Fruit fly (Drosophila melanogaster) ovary, adult (tissue): ENCODE results near the gene Ir94a.

ENCODE experiments used
- CG17801 ChIP-seq: fragments of 200-800 bp; optimal IDR thresholded peaks from 2 replicates; lab custom pipeline; 2019; ENCODE audit warnings: missing biosample characterization, mild to moderate bottlenecking, missing genetic modification characterization, moderate library complexity; ENCODE audit not compliant: partially characterized antibody

Gene Ir94a

DNA sequence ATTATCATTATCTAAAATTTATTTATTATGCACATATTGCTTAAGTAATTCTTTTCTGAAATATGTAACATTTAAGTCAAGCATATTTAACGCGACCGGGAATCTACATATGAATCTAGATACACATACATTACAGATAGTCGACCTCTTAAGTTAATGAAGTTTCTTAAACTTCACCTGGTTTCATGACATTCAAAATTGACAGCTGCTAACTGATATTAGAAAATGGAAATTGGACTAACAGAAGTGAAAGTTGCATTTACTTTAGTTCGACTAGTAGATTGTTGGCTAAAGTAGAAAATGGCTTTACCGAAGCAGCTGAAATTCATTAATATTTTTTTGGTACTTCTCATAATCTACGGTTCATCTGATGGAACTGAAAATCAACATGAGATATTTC lies at the start of gene Ir94a:
TSS of gene Ir94a (plus strand) at position 301 of the 400 bp plus-strand sequence.
- no peak for TF ChIP-seq CG17801 (GFP tag; lab: Kevin White, UChicago)

DNA sequence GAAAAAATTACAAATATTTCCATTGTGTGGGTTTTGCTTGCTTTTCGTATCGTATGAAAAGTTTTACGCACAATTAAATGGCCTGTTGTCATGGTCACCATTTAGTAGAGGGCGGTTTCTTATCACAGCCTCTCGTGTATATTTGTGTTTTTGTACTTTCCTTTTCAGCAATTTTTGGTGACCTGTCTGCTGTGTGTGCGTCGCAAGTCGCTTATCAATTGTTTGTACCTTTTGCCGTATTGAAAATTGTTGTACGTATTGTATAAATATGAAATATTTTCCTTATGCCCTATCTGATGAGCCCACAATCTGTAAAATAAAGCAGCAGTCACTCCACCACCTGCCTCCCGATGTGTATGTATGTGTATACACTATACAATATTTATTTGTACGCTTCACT lies 46.8 kb upstream of the Ir94a start:
- no peak for TF ChIP-seq CG17801 (GFP tag; lab: Kevin White, UChicago)

DNA sequence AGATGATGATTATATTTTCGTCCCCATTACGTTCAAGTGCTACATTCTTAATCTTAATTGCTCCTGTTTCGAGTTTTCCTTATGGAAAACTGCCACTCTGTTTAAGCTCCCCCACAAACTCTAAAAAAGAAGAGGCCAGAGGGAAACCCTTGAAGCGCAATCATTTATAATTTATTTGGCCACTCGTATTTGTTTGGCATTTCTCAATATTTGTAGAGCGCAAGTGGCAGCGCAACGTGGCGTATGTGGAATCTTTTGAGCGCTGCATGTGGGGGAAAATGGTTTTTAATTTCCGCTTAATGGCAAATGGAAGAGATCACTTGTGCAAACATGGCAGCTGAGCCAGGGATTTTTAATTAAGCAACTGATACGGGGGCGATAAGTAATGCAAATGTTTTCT lies 46.0 kb upstream of the Ir94a start:
- TF ChIP-seq CG17801 (GFP tag; lab: Kevin White, UChicago): no peak

DNA sequence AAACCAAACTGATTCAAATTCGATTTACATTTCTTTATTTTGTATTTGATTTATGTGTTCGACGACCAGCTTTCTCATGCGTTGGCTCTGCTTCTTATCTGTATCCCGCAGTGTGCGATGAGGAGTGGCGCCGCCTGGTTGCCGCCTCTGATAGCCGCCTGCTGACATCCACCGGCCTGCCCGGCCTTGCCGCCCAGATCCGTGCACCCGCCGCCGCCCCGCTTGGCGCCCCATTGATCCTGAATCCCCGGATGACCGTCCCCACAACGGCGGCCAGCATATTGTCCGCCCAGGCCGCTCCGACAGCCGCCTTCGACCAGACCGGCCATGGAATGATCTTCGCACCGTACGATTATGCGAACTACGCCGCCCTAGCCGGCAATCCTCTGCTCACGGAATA lies 41.6 kb upstream of the Ir94a start:
- no peak for TF ChIP-seq CG17801 (GFP tag; lab: Kevin White, UChicago)

DNA sequence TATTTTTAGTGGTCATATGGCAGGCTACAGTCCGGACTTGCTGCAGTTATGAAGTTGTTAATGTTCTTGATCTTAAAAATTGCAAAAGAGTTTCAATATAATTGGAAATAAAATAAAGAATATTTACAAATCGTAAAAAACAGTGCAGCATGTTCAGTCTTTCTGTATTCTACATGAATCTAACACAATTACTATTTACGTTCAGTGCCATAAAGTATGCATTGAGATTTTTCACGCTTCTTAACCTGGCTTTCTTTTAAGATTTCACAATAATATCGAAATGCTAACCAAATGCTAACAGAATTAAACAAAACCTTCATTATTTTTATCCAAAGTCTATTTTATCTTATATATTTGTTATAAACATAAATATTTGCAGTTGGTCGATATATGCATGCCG lies 40.7 kb upstream of the Ir94a start:
- no peak for TF ChIP-seq CG17801 (GFP tag; lab: Kevin White, UChicago)

DNA sequence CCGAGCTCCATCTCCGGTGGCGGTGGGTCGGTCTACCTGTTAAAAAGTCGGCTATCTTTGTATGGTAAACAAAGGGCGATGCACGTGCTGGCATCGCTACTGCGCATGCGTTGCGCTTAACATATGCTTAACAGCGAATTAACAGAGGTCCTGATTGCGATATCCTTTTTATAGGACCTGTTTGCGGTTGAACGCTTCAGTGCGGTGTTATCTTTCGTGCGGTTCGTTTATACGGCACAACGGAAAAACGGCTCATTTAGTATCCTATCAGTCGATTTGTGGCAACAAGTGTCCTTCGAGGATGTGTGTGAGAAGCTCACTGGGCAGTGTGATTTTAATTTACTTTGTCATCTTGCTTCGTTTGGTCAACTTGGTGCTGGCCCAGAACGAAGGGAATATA lies 33.1 kb upstream of the Ir94a start, which contains the start of gene CG13408:
TSS of gene CG13408 (plus strand) at position 222 of the 400 bp plus-strand sequence.
- no peak for TF ChIP-seq CG17801 (GFP tag; lab: Kevin White, UChicago)

DNA sequence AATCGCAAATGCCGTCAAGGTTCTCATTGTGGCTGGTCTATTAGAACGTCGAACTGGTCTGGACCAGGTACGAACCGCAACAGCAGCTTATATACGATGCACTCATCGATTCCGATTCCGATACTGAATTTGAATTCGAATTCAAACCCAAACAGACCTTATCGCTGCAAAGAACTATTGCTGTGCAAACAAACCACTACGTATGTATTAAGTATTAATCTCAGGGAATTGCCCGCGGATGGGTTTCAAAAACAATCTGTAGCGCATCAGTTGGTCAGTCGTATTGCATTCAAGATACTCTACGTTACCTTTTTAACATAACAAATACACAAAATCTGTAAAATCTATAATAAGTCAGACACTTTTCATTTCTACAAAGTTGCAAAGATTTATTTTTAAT lies 26.9 kb upstream of the Ir94a start, which contains the start of gene BomT3:
TSS of gene BomT3 (minus strand) at position 101 of the 400 bp plus-strand sequence.
- TF ChIP-seq CG17801 (GFP tag; lab: Kevin White, UChicago): no peak

DNA sequence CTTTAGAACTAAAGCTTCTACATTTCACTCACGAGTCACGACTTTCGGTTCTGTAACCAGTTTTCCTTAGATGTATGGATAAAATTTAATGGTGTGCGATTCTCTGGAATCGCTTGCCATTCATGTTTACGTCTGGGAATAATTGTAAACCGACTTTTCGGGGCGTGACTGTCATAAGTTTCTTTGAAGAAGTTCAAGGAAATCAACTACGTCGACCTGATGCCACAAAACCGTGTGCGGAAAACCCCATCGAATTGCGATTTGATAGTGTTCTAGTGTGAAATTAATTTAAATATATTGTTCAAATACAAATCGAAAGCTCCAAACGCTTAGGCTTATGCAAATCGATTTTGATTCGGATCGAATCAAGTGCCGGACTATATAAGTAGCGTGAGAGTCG lies 26.5 kb upstream of the Ir94a start, which contains the start of gene BomBc3:
TSS of gene BomBc3 (plus strand) at position 301 of the 400 bp plus-strand sequence.
- no peak for TF ChIP-seq CG17801 (GFP tag; lab: Kevin White, UChicago)

DNA sequence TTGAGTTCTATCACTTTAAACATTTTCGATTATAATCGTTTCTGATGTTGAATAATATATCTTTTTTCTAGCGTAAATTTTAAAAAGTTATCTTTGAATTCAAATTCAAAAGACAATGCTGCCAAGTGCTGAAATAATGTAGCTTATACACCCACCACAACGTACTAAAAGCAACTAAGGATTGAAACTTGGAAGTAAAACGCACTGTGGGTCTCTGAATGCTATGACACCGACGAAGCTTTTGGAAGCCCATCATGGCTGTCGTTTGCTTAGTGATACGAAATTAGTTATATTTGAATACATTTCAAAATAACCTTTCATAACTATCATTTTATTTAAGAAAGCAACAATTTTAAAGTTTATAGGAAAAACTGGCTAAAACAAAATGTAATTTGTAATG lies 19.3 kb upstream of the Ir94a start:
- no peak for TF ChIP-seq CG17801 (GFP tag; lab: Kevin White, UChicago)

DNA sequence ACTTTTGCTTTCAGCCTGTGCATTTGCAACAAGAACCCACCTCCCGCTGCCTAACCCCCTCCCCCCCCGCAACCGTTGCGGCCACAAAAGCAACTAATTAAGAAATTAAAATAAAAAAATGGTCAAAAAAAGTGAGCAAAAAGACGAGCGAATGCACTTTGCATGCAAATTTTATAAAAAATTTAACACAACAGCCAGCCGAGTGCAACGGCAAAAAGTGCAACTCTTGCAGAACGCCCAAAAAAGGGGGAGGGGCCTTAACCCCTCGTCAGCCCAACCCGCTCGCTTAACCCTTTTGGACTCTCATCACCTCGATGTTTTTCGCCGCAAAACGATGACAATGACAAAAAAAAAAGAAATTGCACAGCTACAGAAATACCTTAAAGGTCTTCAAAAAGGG lies 16.3 kb upstream of the Ir94a start:
- peak; percentile 58 for TF ChIP-seq CG17801 (GFP tag; lab: Kevin White, UChicago)

DNA sequence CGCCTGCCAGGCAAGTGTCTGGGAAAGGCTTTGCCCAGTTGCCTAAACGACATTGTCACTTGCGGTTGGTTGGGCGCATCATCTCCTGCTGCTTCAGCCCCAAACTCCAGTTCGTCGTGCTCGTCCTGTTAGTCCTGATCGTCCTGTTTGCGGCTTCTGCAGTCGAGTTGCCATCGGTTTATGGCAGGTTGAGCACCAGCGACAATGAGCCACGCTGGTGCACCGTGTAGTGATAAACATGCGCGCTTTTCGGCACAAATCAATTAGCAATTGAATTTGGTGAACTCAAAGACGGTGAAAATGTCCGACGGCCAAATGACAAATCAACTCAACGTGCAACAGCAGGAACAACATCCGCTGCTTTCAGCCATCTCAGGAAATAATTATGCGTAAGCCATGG lies 10.1 kb upstream of the Ir94a start, which contains the start of gene CG13407:
TSS of gene CG13407 (plus strand) at position 301 of the 400 bp plus-strand sequence.
- no peak for TF ChIP-seq CG17801 (GFP tag; lab: Kevin White, UChicago)

DNA sequence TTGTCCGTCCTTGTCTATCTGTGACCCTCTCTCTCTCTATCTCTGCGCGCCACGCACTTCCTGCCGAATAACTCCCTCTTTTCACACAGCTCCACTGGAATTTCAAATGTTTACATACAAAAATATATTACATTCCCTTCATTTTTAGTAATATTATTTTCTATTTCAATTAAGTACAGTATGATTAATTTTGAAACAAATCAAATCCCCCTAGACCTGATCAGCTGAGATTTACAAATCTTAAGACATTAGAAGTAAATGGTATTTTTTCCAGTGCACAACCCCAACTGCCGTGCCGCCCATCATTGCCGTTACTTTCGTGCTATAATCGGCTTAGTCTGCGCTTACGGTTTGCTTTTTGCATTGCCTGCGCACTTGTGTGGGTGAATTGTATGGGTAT lies 4.9 kb upstream of the Ir94a start:
- TF ChIP-seq CG17801 (GFP tag; lab: Kevin White, UChicago): no peak

DNA sequence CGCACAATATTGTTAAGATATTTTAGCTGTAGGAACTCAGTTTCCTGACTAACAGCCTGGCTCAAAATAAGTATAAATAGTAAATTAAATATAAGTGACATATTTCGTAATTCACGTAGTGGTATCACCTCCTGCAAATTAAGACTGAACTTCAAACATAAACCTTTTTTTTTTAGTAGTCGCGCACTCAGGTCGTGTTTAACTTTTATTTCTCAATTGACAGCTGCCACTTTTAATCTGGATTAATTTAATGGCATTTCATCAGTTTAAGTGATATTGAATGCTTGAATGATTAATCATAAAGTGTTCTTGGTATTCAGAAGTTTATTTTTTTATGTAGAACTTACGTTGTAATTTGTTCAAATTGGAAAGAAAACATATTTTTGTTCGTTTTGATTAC lies 3.9 kb downstream of the Ir94a start, which contains the start of gene Ir94b:
TSS of gene Ir94b (minus strand) at position 101 of the 400 bp plus-strand sequence.
- no peak for TF ChIP-seq CG17801 (GFP tag; lab: Kevin White, UChicago)

DNA sequence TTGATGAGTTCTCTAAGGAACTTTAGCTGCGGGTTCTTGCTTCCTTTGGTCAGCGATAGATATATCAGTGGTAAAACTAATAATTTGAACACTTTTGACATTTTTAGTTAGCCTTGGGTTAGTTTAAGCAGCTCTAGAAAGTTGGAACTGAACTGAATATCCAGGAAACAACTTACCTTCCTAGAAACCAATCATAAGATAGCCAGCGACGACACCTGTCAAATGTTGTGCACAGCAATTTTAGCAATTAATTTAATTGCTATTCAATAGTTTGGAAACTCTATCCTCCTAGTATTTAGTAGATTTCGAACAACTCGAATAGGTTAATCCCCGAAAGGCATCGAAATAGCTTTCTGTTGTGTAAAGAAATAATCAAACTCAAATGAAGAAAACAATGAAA lies 6.1 kb downstream of the Ir94a start, which contains the start of gene Ir94c:
TSS of gene Ir94c (minus strand) at position 101 of the 400 bp plus-strand sequence.
- TF ChIP-seq CG17801 (GFP tag; lab: Kevin White, UChicago): no peak

DNA sequence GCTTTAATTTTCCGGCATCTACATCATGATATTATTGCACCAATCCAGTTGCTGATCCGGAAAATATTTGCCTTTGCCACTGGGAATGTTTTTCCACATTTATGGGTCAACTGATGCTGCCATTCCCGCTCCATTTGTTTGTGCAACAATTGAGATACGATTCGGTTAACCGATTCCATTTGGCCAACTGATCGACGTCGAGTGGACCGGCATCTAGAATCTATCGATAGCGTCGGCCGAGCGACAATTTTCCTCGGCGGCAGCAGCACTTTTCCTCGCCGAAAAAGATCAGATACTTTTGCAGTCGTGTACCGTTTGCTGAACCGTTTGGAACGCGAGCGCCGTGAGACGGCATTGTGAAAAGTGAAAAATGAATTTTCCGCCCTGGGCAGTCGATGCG lies 6.5 kb downstream of the Ir94a start, which contains the start of gene CG42390:
TSS of gene CG42390 (plus strand) at position 301 of the 400 bp plus-strand sequence.
- TF ChIP-seq CG17801 (GFP tag; lab: Kevin White, UChicago): no peak

DNA sequence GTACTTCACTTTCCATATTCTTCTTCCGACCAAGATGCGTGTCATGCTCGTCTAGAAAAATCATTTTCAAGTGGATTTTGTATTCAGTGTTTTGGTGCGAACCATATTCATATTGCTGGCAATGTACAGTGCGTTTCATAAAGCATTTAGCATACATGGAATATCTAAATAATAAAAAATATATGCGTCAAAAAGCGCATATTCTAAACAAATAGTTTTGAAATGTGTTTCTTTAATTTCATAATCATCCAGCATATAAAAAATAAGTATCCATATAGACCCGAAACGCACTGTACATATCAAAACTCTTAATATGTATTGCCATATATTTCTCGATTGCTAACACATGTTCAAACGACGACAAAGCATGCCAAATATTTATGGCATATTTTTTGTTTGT lies 8.0 kb downstream of the Ir94a start:
- no peak for TF ChIP-seq CG17801 (GFP tag; lab: Kevin White, UChicago)

DNA sequence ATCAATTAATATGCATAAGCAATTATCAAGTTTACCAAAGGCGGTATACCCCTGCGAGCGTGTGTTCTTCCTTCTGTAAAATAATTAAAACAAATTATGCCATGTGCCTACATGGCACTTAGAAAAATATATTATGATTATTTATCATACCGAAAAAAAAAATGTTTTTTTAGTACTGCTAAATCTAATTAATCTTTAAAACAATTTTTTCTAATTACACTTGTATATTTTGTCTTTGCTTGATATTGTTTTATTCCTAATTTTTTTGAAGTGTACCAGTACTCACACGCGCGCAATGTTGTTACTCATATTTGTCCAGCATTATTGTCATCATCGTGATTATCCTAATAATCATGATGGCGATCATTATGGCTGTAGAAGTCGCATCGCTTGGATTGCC lies 10.1 kb downstream of the Ir94a start:
- no peak for TF ChIP-seq CG17801 (GFP tag; lab: Kevin White, UChicago)
